Worm (Caenorhabditis elegans): ENCODE data around the gene F47B8.5.

The F47B8.5 gene

ce11 chrV:14368272-14369052 is 40.8 kb upstream of the F47B8.5 start (continued):
- TF ChIP-seq egrh-3 (GFP tag; IDR thresholded peaks at IDR 0.05) = peak; percentile 78; the same call in 1 of the 2 replicates
- 0 out of 2 replicates have a peak, but pooled peaks have one; percentile 24 for TF ChIP-seq C06A6.2 (GFP tag; conservative IDR thresholded peaks at IDR 0.05)
- no peak for TF ChIP-seq Y95B8A.8 (GFP tag; IDR thresholded peaks at IDR 0.05)
- TF ChIP-seq snpc-4 (GFP tag; optimal IDR thresholded peaks at IDR 0.05) = no peak
- TF ChIP-seq snpc-4 (tag; optimal IDR thresholded peaks at IDR 0.05) = peak in 1 of 4 experiments; percentile 28
- no peak for TF ChIP-seq lir-1 (GFP tag; conservative IDR thresholded peaks at IDR 0.05)
- no peak for TF ChIP-seq madf-8 (GFP tag; conservative IDR thresholded peaks at IDR 0.05)
- no peak for TF ChIP-seq B0035.1 (tag; optimal IDR thresholded peaks at IDR 0.05)
- TF ChIP-seq gei-17 (GFP tag; optimal IDR thresholded peaks at IDR 0.05) = no peak
- TF ChIP-seq lag-1 (GFP tag; IDR thresholded peaks at IDR 0.05) = no peak
- TF ChIP-seq Y56A3A.18 (GFP tag; IDR thresholded peaks at IDR 0.05) = no peak
- TF ChIP-seq Y53G8AR.9 (GFP tag; conservative IDR thresholded peaks at IDR 0.05) = no peak
- no peak for TF ChIP-seq bed-2 (GFP tag; IDR thresholded peaks at IDR 0.05)
- TF ChIP-seq ZK185.1 (tag; optimal IDR thresholded peaks at IDR 0.05; ENCODE audit: poor library complexity, severe bottlenecking) = no peak
- TF ChIP-seq ztf-26 (tag; optimal IDR thresholded peaks at IDR 0.05) = no peak
- TF ChIP-seq ztf-28 (GFP tag; IDR thresholded peaks at IDR 0.05) = no peak
- no peak for TF ChIP-seq rec-8 (tag; optimal IDR thresholded peaks at IDR 0.05)
- TF ChIP-seq F23B12.7 (tag; optimal IDR thresholded peaks at IDR 0.05; ENCODE audit: insufficient read depth) = no peak
- TF ChIP-seq K11D2.4 (GFP tag; IDR thresholded peaks at IDR 0.05) = 0 out of 2 replicates have a peak, but pooled peaks have one; percentile 30
- TF ChIP-seq nhr-80 (tag; optimal IDR thresholded peaks at IDR 0.05) = peak; percentile 49
- TF ChIP-seq lsy-27 (tag; optimal IDR thresholded peaks at IDR 0.05; ENCODE audit: borderline replicate concordance, insufficient read depth) = no peak
- TF ChIP-seq cebp-2 (GFP tag; IDR thresholded peaks at IDR 0.05) = no peak
- peak; percentile 45; the same call in 1 of the 2 replicates for TF ChIP-seq dox-1 (GFP tag; IDR thresholded peaks at IDR 0.05)
- no peak for TF ChIP-seq fkh-3 (tag; optimal IDR thresholded peaks at IDR 0.05)
- TF ChIP-seq zim-3 (tag; optimal IDR thresholded peaks at IDR 0.05) = no peak
- no peak for TF ChIP-seq B0019.2 (GFP tag; conservative IDR thresholded peaks at IDR 0.05)
- TF ChIP-seq ceh-79 (tag; optimal IDR thresholded peaks at IDR 0.05) = no peak
- TF ChIP-seq nfyb-1 (GFP tag; IDR thresholded peaks at IDR 0.05) = no peak
- no peak for TF ChIP-seq atf-7 (tag; optimal IDR thresholded peaks at IDR 0.05)

DNA sequence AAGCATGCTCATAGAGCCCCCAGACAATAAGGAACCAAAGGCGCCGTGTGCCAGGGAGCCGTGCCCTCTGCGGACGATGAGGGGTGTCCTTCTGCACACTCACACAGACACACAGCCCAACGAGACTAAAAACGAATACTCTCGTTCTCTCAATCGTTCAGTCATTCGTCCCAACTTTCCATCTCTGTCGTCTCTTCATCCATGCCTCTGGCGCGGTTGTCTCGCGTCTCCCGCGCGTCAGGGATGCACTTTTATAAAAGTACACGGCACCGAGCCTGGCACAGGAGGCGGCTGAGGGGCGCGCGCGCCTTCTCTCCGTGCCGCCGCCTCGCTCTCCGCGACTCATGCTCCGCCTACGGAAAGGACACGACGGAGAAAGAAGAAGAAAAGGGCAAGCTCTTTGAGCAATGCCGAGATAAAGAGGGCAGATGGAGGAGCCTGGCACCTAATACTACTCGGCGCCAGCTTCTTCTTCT is 38.8 kb upstream of the F47B8.5 start:
- TF ChIP-seq ceh-79 (tag; optimal IDR thresholded peaks at IDR 0.05) = no peak
- peak; percentile 40 for TF ChIP-seq gei-17 (GFP tag; optimal IDR thresholded peaks at IDR 0.05)
- no peak for TF ChIP-seq mel-28 (tag; optimal IDR thresholded peaks at IDR 0.05; ENCODE audit: borderline replicate concordance)
- no peak for TF ChIP-seq F49E8.2 (tag; optimal IDR thresholded peaks at IDR 0.05; ENCODE audit: insufficient read depth)
- TF ChIP-seq ceh-100 (GFP tag; IDR thresholded peaks at IDR 0.05) = no peak
- TF ChIP-seq lsl-1 (GFP tag; optimal IDR thresholded peaks at IDR 0.05) = no peak
- no peak for TF ChIP-seq nhr-179 (tag; optimal IDR thresholded peaks at IDR 0.05)
- no peak for TF ChIP-seq B0261.1 (tag; optimal IDR thresholded peaks at IDR 0.05)
- peak; percentile 86 for TF ChIP-seq egrh-3 (GFP tag; IDR thresholded peaks at IDR 0.05)
- TF ChIP-seq snpc-1.3 (tag; optimal IDR thresholded peaks at IDR 0.05; ENCODE audit: insufficient read depth) = no peak
- no peak for TF ChIP-seq madf-8 (GFP tag; conservative IDR thresholded peaks at IDR 0.05)
- TF ChIP-seq cebp-1 (GFP tag; IDR thresholded peaks at IDR 0.05) = no peak
- TF ChIP-seq cebp-1 (tag; optimal IDR thresholded peaks at IDR 0.05) = peak; percentile 57
- TF ChIP-seq fkh-3 (tag; optimal IDR thresholded peaks at IDR 0.05) = no peak
- no peak for TF ChIP-seq F57A8.1 (GFP tag; optimal IDR thresholded peaks at IDR 0.05)
- no peak for TF ChIP-seq lir-1 (GFP tag; conservative IDR thresholded peaks at IDR 0.05)
- TF ChIP-seq aptf-2 (GFP tag; conservative IDR thresholded peaks at IDR 0.05) = no peak
- TF ChIP-seq nhr-27 (tag; optimal IDR thresholded peaks at IDR 0.05) = no peak
- no peak for TF ChIP-seq nhr-120 (GFP tag; IDR thresholded peaks at IDR 0.05)
- no peak for TF ChIP-seq mxl-1 (tag; optimal IDR thresholded peaks at IDR 0.05)
- peak; percentile 28 for TF ChIP-seq nhr-80 (tag; optimal IDR thresholded peaks at IDR 0.05)
- TF ChIP-seq lin-40 (tag; optimal IDR thresholded peaks at IDR 0.05) = peak; percentile 66
- no peak for TF ChIP-seq ztf-3 (GFP tag; optimal IDR thresholded peaks at IDR 0.05)
- TF ChIP-seq T26A5.8 (tag; optimal IDR thresholded peaks at IDR 0.05) = no peak
